Fruit fly (Drosophila melanogaster): ENCODE measurements around the gene CG9154.

CG9154 gene

dm6 chr2L:6047528-6048160 is 22.8 kb downstream of the CG9154 start, which contains the start of gene IPIP (continued):
- TF ChIP-seq run (tag; optimal IDR thresholded peaks at IDR 0.05), result no peak
- TF ChIP-seq CG31441 (GFP tag; IDR thresholded peaks at IDR 0.05), result no peak
- peak; percentile 51 for TF ChIP-seq NfI (GFP tag; optimal IDR thresholded peaks at IDR 0.05)
- TF ChIP-seq CG10321 (GFP tag; IDR thresholded peaks at IDR 0.05), result no peak
- TF ChIP-seq Lhr (GFP tag; optimal IDR thresholded peaks at IDR 0.05), result no peak
- TF ChIP-seq Sox100B (GFP tag; optimal IDR thresholded peaks at IDR 0.05), result no peak
- no peak for TF ChIP-seq CG1792 (GFP tag; optimal IDR thresholded peaks at IDR 0.05)
- TF ChIP-seq CG8359 (GFP tag; optimal IDR thresholded peaks at IDR 0.05; ENCODE audit: borderline replicate concordance), result no peak
- peak; percentile 79 for TF ChIP-seq tna (GFP tag; IDR thresholded peaks at IDR 0.05; ENCODE audit: partially characterized antibody)
- peak; percentile 28 for TF ChIP-seq CG13624 (GFP tag; optimal IDR thresholded peaks at IDR 0.05)
- no peak for TF ChIP-seq Jarid2 (GFP tag; optimal IDR thresholded peaks at IDR 0.05)
- TF ChIP-seq psq (GFP tag; optimal IDR thresholded peaks at IDR 0.05), result no peak
- TF ChIP-seq CG10267 (tag; optimal IDR thresholded peaks at IDR 0.05), result peak; percentile 13
- peak; percentile 49 for TF ChIP-seq CG17186 (GFP tag; optimal IDR thresholded peaks at IDR 0.05)
- TF ChIP-seq Taf1 (GFP tag; IDR thresholded peaks at IDR 0.05), result no peak
- no peak for TF ChIP-seq CG2889 (GFP tag; IDR thresholded peaks at IDR 0.05)
- peak; percentile 0 for TF ChIP-seq CG10979 (tag; optimal IDR thresholded peaks at IDR 0.05)
- peak; percentile 4 for TF ChIP-seq Fer1 (GFP tag; optimal IDR thresholded peaks at IDR 0.05)
- peak; percentile 74 for TF ChIP-seq Rfx (GFP tag; IDR thresholded peaks at IDR 0.05)
- TF ChIP-seq CG16815 (GFP tag; optimal IDR thresholded peaks at IDR 0.05), result no peak
- TF ChIP-seq NC2α (GFP tag; optimal IDR thresholded peaks at IDR 0.05), result no peak
- no peak for TF ChIP-seq dan (GFP tag; IDR thresholded peaks at IDR 0.05)
- peak in 1 of 2 experiments; percentile 98 for TF ChIP-seq Pdp1 (GFP tag; optimal IDR thresholded peaks at IDR 0.05)
- no peak for TF ChIP-seq bowl (GFP tag; IDR thresholded peaks at IDR 0.05)
- peak; percentile 73 for TF ChIP-seq vnd (GFP tag; IDR thresholded peaks at IDR 0.05; ENCODE audit: partially characterized antibody)
- no peak for TF ChIP-seq ssp (GFP tag; IDR thresholded peaks at IDR 0.05)
- no peak for TF ChIP-seq ash1 (GFP tag; optimal IDR thresholded peaks at IDR 0.05)
- no peak for TF ChIP-seq Ada2b (GFP tag; IDR thresholded peaks at IDR 0.05)
- TF ChIP-seq Nf-YB (GFP tag; optimal IDR thresholded peaks at IDR 0.05), result no peak
- TF ChIP-seq Dad (GFP tag; optimal IDR thresholded peaks at IDR 0.05), result peak; percentile 1
- no peak for TF ChIP-seq CG8478 (optimal IDR thresholded peaks at IDR 0.05)
- no peak for TF ChIP-seq HHEX (GFP tag; optimal IDR thresholded peaks at IDR 0.05)
- no peak for TF ChIP-seq C15 (GFP tag; IDR thresholded peaks at IDR 0.05)
- TF ChIP-seq CkIIα-i1 (GFP tag; IDR thresholded peaks at IDR 0.05), result no peak
- no peak for TF ChIP-seq CG10147 (GFP tag; optimal IDR thresholded peaks at IDR 0.05)
- TF ChIP-seq ato (GFP tag; IDR thresholded peaks at IDR 0.05; ENCODE audit: partially characterized antibody), result peak; percentile 85
- no peak for TF ChIP-seq fu2 (GFP tag; optimal IDR thresholded peaks at IDR 0.05)
- TF ChIP-seq Meics (GFP tag; optimal IDR thresholded peaks at IDR 0.05), result peak; percentile 3
- no peak for TF ChIP-seq CG9876 (GFP tag; optimal IDR thresholded peaks at IDR 0.05)
- no peak for TF ChIP-seq CG4820 (GFP tag; optimal IDR thresholded peaks at IDR 0.05)
- TF ChIP-seq CG34376 (GFP tag; optimal IDR thresholded peaks at IDR 0.05), result peak; percentile 24
- TF ChIP-seq Spps (tag; optimal IDR thresholded peaks at IDR 0.05), result no peak
- TF ChIP-seq CG1233 (GFP tag; optimal IDR thresholded peaks at IDR 0.05), result peak; percentile 53
- no peak for TF ChIP-seq lbe (GFP tag; optimal IDR thresholded peaks at IDR 0.05)
- TF ChIP-seq Mes4 (GFP tag; optimal IDR thresholded peaks at IDR 0.05), result no peak
- TF ChIP-seq ase (GFP tag; IDR thresholded peaks at IDR 0.05), result peak; percentile 34; the same call in 1 of the 3 replicates
- no peak for TF ChIP-seq HmgD (GFP tag; optimal IDR thresholded peaks at IDR 0.05)
- TF ChIP-seq knrl (GFP tag; IDR thresholded peaks at IDR 0.05; ENCODE audit: partially characterized antibody), result peak; percentile 83
- TF ChIP-seq Hmr (GFP tag; optimal IDR thresholded peaks at IDR 0.05), result peak; percentile 31
- TF ChIP-seq NFAT (GFP tag; IDR thresholded peaks at IDR 0.05), result peak; percentile 82
- peak; percentile 26 for TF ChIP-seq CG30403 (GFP tag; optimal IDR thresholded peaks at IDR 0.05)
